Fruit fly (Drosophila melanogaster): ENCODE measurements around the gene Fancd2.

DNA sequence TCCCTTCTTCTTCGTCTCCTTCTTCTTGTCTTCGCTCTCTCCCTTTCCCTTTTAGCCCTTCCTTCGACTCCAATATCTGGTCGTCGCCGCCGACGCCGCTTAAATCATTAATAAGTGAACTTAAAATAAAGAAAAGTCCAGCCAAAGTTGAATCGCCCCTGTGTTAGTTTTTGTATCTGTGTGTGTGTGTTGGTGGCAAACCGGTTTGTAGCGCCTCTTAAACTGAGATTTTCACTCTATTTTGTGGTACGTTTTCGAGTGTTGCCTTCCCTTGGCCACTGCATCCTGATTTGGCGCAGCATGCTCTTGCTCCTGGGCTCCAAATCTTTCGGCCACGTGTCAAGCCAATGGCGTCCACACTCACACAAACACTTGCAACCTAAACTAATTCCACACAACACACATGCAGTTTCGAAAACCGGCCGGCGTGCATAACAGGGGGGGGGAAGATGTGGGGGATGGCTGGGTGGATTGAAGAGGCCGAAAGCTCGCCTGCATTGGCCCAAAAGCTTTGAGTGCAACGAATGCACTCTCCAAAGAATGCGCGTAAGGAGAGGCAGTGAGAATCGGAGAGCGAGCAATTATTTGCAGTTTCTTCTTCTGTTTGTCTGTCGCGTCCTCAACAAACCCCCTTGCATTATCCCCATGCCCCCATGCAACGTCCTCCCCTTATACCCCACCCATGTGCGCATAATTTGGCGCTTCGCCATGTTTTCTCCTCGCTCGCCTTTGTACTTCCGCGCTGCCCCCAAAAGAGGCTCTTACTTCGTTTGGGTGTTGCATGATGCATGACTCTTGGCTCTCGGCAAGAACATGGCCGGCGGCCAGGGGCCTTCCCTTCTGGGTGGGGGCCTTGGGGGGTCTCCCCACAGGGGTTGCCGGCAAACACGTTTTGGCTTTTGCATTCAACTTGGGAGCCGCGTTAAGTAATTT is 31.3 kb downstream of the Fancd2 start:
- TF ChIP-seq Abd-B (GFP tag; optimal IDR thresholded peaks at IDR 0.05), result no peak
- TF ChIP-seq GATAd (GFP tag; optimal IDR thresholded peaks at IDR 0.05), result no peak
- no peak for TF ChIP-seq h (GFP tag; optimal IDR thresholded peaks at IDR 0.05)

All from whole organism, wandering third instar larva.